Worm (Caenorhabditis elegans): ENCODE results near the gene srh-200.

ce11 chrV:7637801-7638200 is 15.7 kb downstream of the srh-200 start, which contains the start of gene clec-45:
- no peak for TF ChIP-seq madf-6 (GFP tag; IDR thresholded peaks at IDR 0.05)
- TF ChIP-seq atf-7 (tag; optimal IDR thresholded peaks at IDR 0.05) = no peak
- no peak for TF ChIP-seq rec-8 (tag; optimal IDR thresholded peaks at IDR 0.05)
- no peak for TF ChIP-seq ets-4 (GFP tag; optimal IDR thresholded peaks at IDR 0.05)
- no peak for TF ChIP-seq snpc-4 (GFP tag; optimal IDR thresholded peaks at IDR 0.05)
- no peak for TF ChIP-seq snpc-4 (tag; optimal IDR thresholded peaks at IDR 0.05)
- no peak for TF ChIP-seq F57A8.1 (GFP tag; optimal IDR thresholded peaks at IDR 0.05)
- no peak for TF ChIP-seq lin-40 (tag; optimal IDR thresholded peaks at IDR 0.05)
